Fruit fly (Drosophila melanogaster): Measurements from ENCODE around the gene CG17186.

The CG17186 gene

dm6 chr3R:19908863-19909343, 31.6 kb upstream of the CG17186 start (continued):
- TF ChIP-seq CG12659 (GFP tag; optimal IDR thresholded peaks at IDR 0.05): peak; percentile 81
- no peak for TF ChIP-seq gfzf (GFP tag; optimal IDR thresholded peaks at IDR 0.05)
- TF ChIP-seq Adf1 (GFP tag; IDR thresholded peaks at IDR 0.05): peak; percentile 76
- TF ChIP-seq CG3838 (GFP tag; optimal IDR thresholded peaks at IDR 0.05): peak; percentile 65
- peak; percentile 53 for TF ChIP-seq CG13296 (GFP tag; optimal IDR thresholded peaks at IDR 0.05)
- TF ChIP-seq schlank (tag; optimal IDR thresholded peaks at IDR 0.05): peak; percentile 49
- TF ChIP-seq Ptx1 (GFP tag; IDR thresholded peaks at IDR 0.05): peak; percentile 91
- 0 out of 3 replicates have a peak, but pooled peaks have one; percentile 49 for TF ChIP-seq CG3726 (GFP tag; IDR thresholded peaks at IDR 0.05)
- TF ChIP-seq Taf1 (GFP tag; IDR thresholded peaks at IDR 0.05): peak; percentile 59
- peak; percentile 38 for TF ChIP-seq Ets97D (GFP tag; optimal IDR thresholded peaks at IDR 0.05)
- no peak for TF ChIP-seq CG6791 (GFP tag; IDR thresholded peaks at IDR 0.05; ENCODE audit: partially characterized antibody)
- TF ChIP-seq org-1 (GFP tag; optimal IDR thresholded peaks at IDR 0.05): peak; percentile 77
- peak; percentile 95 for TF ChIP-seq ci (GFP tag; IDR thresholded peaks at IDR 0.05)
- TF ChIP-seq CG2116 (GFP tag; optimal IDR thresholded peaks at IDR 0.05): peak; percentile 27
- no peak for TF ChIP-seq CG16813 (GFP tag; IDR thresholded peaks at IDR 0.05; ENCODE audit: partially characterized antibody)
- TF ChIP-seq amos (GFP tag; IDR thresholded peaks at IDR 0.05; ENCODE audit: partially characterized antibody): no peak
- TF ChIP-seq Ravus (GFP tag; IDR thresholded peaks at IDR 0.05): peak; percentile 22; the same call in 1 of the 2 replicates
- peak; percentile 86 for TF ChIP-seq Xrp1 (GFP tag; IDR thresholded peaks at IDR 0.05)
- peak; percentile 78 for TF ChIP-seq CG10979 (tag; optimal IDR thresholded peaks at IDR 0.05)
- TF ChIP-seq dm (GFP tag; optimal IDR thresholded peaks at IDR 0.05): peak; percentile 70
- peak; percentile 87 for TF ChIP-seq HLH3B (GFP tag; IDR thresholded peaks at IDR 0.05)
- TF ChIP-seq Pdp1 (GFP tag; optimal IDR thresholded peaks at IDR 0.05): peak; percentile 60 to 77
- TF ChIP-seq CG4282 (GFP tag; optimal IDR thresholded peaks at IDR 0.05): peak; percentile 73
- TF ChIP-seq Dek (tag; optimal IDR thresholded peaks at IDR 0.05): peak; percentile 74
- TF ChIP-seq CG18262 (tag; optimal IDR thresholded peaks at IDR 0.05): peak; percentile 62
- TF ChIP-seq CG43689 (GFP tag; IDR thresholded peaks at IDR 0.05): peak; percentile 66
- peak; percentile 42 for TF ChIP-seq Mes4 (GFP tag; optimal IDR thresholded peaks at IDR 0.05)
- peak; percentile 69 for TF ChIP-seq CG12744 (GFP tag; optimal IDR thresholded peaks at IDR 0.05)
- peak; percentile 49 for TF ChIP-seq CG12299 (tag; optimal IDR thresholded peaks at IDR 0.05)
- no peak for TF ChIP-seq tll (GFP tag; optimal IDR thresholded peaks at IDR 0.05)
- peak; percentile 78 for TF ChIP-seq esg (GFP tag; conservative IDR thresholded peaks at IDR 0.05)
- peak; percentile 74 for TF ChIP-seq Fer3 (tag; optimal IDR thresholded peaks at IDR 0.05)
- no peak for TF ChIP-seq Neu2 (GFP tag; optimal IDR thresholded peaks at IDR 0.05; ENCODE audit: borderline replicate concordance)
- peak; percentile 79 for TF ChIP-seq ranshi (GFP tag; IDR thresholded peaks at IDR 0.05)
- no peak for TF ChIP-seq CG17912 (GFP tag; optimal IDR thresholded peaks at IDR 0.05)
- TF ChIP-seq CG8924 (tag; optimal IDR thresholded peaks at IDR 0.05): peak; percentile 84
- TF ChIP-seq eyg (GFP tag; optimal IDR thresholded peaks at IDR 0.05): peak; percentile 68
- TF ChIP-seq fd102C (GFP tag; optimal IDR thresholded peaks at IDR 0.05): no peak
- TF ChIP-seq cg (GFP tag; optimal IDR thresholded peaks at IDR 0.05): no peak
- TF ChIP-seq mirr (GFP tag; optimal IDR thresholded peaks at IDR 0.05): peak; percentile 10
- TF ChIP-seq crol (GFP tag; IDR thresholded peaks at IDR 0.05): no peak
- TF ChIP-seq CG6765 (GFP tag; optimal IDR thresholded peaks at IDR 0.05): no peak
- TF ChIP-seq CG12236 (GFP tag; optimal IDR thresholded peaks at IDR 0.05): peak; percentile 61
- peak; percentile 91 for TF ChIP-seq CG2120 (GFP tag; optimal IDR thresholded peaks at IDR 0.05)
- peak; percentile 67 for TF ChIP-seq gcm (GFP tag; optimal IDR thresholded peaks at IDR 0.05)
- TF ChIP-seq CG14014 (GFP tag; IDR thresholded peaks at IDR 0.05): peak; percentile 81
- no peak for TF ChIP-seq hbn (GFP tag; IDR thresholded peaks at IDR 0.05; ENCODE audit: partially characterized antibody)
- TF ChIP-seq CG10274 (GFP tag; optimal IDR thresholded peaks at IDR 0.05): peak; percentile 9
- peak; percentile 92 for TF ChIP-seq CG10366 (GFP tag; IDR thresholded peaks at IDR 0.05)
- peak; percentile 85 for TF ChIP-seq Xbp1 (GFP tag; optimal IDR thresholded peaks at IDR 0.05)

All from whole organism, embryonic.